Worm (Caenorhabditis elegans) whole organism, L4 larva: Measurements from ENCODE around the gene acs-14.

Experiments used
- ctbp-1 ChIP-seq: fragments of 200-800 bp; sonication (Bioruptor generic); IDR thresholded peaks from 2 replicates; pipeline ENCODE4 v1.3.6; 2022; ENCODE audit warnings: missing genetic modification reagents, missing genetic modification characterization, missing compliant biosample characterization
- jun-1 ChIP-seq: fragments of 150-350 bp; optimal IDR thresholded peaks from 2 replicates; lab custom pipeline; 2014; ENCODE audit warnings: missing biosample characterization, missing genetic modification reagents, missing genetic modification characterization
- lin-15B ChIP-seq: fragments of 150-350 bp; sonication (generic microtip); optimal IDR thresholded peaks from 3 replicates; lab custom pipeline; 2014; ENCODE audit warnings: missing biosample characterization, missing genetic modification characterization
- lir-3 ChIP-seq: sonication (generic microtip); optimal IDR thresholded peaks from 2 replicates; lab custom pipeline; 2016; ENCODE audit warnings: mild to moderate bottlenecking, missing genetic modification characterization, missing compliant biosample characterization
- mdl-1 ChIP-seq, 2 experiments: fragments of 150-350 bp in 1 of 2; sonication (generic microtip) in 1 of 2; optimal IDR thresholded peaks; 2 replicates each; lab custom pipeline; 2014 to 2017; ENCODE audit warnings: missing biosample characterization in 2 of 2, missing genetic modification characterization in 2 of 2
- nhr-28 ChIP-seq: fragments of 150-350 bp; optimal IDR thresholded peaks from 2 replicates; lab custom pipeline; 2014; ENCODE audit warnings: missing biosample characterization, missing genetic modification characterization
- snpc-4 ChIP-seq: fragments of 150-350 bp; optimal IDR thresholded peaks from 2 replicates; lab custom pipeline; 2014; ENCODE audit warnings: missing biosample characterization, missing genetic modification characterization
- unc-130 ChIP-seq: sonication (generic microtip); optimal IDR thresholded peaks from 2 replicates; lab custom pipeline; 2016; ENCODE audit warnings: missing genetic modification reagents, missing genetic modification characterization, missing compliant biosample characterization

DNA sequence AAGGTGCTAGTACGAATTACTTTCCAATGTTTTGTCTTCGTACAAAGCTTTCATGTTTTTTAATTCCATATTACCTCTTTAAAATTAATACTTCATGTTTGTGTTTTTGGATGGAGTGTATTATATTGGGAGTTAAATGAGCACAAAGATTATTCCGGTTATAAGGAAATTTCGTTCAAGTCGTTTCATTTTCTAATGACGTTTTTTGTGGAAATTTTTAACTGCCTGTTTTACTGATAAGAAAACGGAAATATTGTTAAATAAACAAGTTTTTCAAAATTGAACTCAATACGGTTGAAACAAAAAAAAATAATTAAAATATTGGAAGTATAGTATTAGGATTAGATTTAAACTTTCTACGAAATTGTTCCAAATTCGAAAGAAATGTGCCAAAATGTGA, 19.4 kb downstream of the acs-14 start:
- TF ChIP-seq lin-15B (tag; lab: Kevin White, UChicago), result no peak
- TF ChIP-seq nhr-28, result peak; percentile 42
- no peak for TF ChIP-seq ctbp-1 (GFP tag; lab: Robert Waterston, UW)
- no peak for TF ChIP-seq mdl-1 (tag; optimal IDR thresholded peaks at IDR 0.05; lab: Kevin White, UChicago)
- TF ChIP-seq lir-3 (tag; lab: Kevin White, UChicago), result no peak
- no peak for TF ChIP-seq jun-1 (tag; lab: Kevin White, UChicago)
- TF ChIP-seq snpc-4, result no peak
- no peak for TF ChIP-seq unc-130 (GFP tag; lab: Kevin White, UChicago)
